ENCODE assay signal across 1 worm cellular context in genomic region chrIV:12833698-12834416, ce11.
A peak's percentile ranks its signal among the peaks of the same experiment; 100 is the strongest.
TF ChIP-seq lines count a peak whose summit lies in the region.

No protein-coding gene starts in this region.

TF ChIP-seq in whole organism, L4 larva, 104 proteins besides CTCF, POLR2A, EP300 and RAD21 (continued from another document):
- TF ChIP-seq set-16 (GFP tag; IDR thresholded peaks at IDR 0.05; lab: Robert Waterston, UW) (peak; percentile 61), madf-5 (GFP tag; IDR thresholded peaks at IDR 0.05; lab: Robert Waterston, UW) (no peak), Y5F2A.4 (GFP tag; optimal IDR thresholded peaks at IDR 0.05; lab: Kevin White, UChicago) (no peak), madf-9 (GFP tag; conservative IDR thresholded peaks at IDR 0.05; lab: Robert Waterston, UW) (no peak), aly-2 (tag; optimal IDR thresholded peaks at IDR 0.05; lab: Kevin White, UChicago) (no peak), mxl-2 (GFP tag; conservative IDR thresholded peaks at IDR 0.05; lab: Robert Waterston, UW) (no peak), ceh-62 (tag; optimal IDR thresholded peaks at IDR 0.05; lab: Kevin White, UChicago) (no peak), ZK337.2 (GFP tag; IDR thresholded peaks at IDR 0.05; lab: Robert Waterston, UW) (no peak), daf-19 (GFP tag; conservative IDR thresholded peaks at IDR 0.05; lab: Robert Waterston, UW) (no peak), F49E8.2 (tag; optimal IDR thresholded peaks at IDR 0.05; lab: Kevin White, UChicago; ENCODE audit: borderline replicate concordance) (no peak), saeg-2 (GFP tag; IDR thresholded peaks at IDR 0.05; lab: Robert Waterston, UW) (no peak), T26A8.4 (GFP tag; IDR thresholded peaks at IDR 0.05; lab: Robert Waterston, UW) (no peak), snpc-1.2 (GFP tag; IDR thresholded peaks at IDR 0.05; lab: Robert Waterston, UW) (no peak), ctbp-1 (GFP tag; IDR thresholded peaks at IDR 0.05; lab: Robert Waterston, UW) (no peak), mxl-3 (GFP tag; optimal IDR thresholded peaks at IDR 0.05; lab: Kevin White, UChicago) (peak; percentile 60), ceh-20 (GFP tag; IDR thresholded peaks at IDR 0.05; lab: Robert Waterston, UW) (peak; percentile 34; the same call in 1 of the 2 replicates), nhr-10 (tag; optimal IDR thresholded peaks at IDR 0.05; lab: Kevin White, UChicago) (no peak), cey-2 (tag; optimal IDR thresholded peaks at IDR 0.05; lab: Kevin White, UChicago; ENCODE audit: borderline replicate concordance, insufficient read depth) (no peak), tra-1 (GFP tag; IDR thresholded peaks at IDR 0.05; lab: Robert Waterston, UW) (peak; percentile 87; the same call in 1 of the 2 replicates), dmd-9 (GFP tag; IDR thresholded peaks at IDR 0.05; lab: Robert Waterston, UW) (no peak), nhr-42 (GFP tag; IDR thresholded peaks at IDR 0.05; lab: Robert Waterston, UW) (no peak), Y105C5A.15 (GFP tag; IDR thresholded peaks at IDR 0.05; lab: Robert Waterston, UW) (no peak), zip-2 (tag; optimal IDR thresholded peaks at IDR 0.05; lab: Kevin White, UChicago) (no peak), D1046.2 (GFP tag; IDR thresholded peaks at IDR 0.05; lab: Robert Waterston, UW) (no peak), dpl-1 (GFP tag; optimal IDR thresholded peaks at IDR 0.05; lab: Kevin White, UChicago) (no peak), zfp-3 (GFP tag; conservative IDR thresholded peaks at IDR 0.05; lab: Robert Waterston, UW) (no peak), pha-4 (GFP tag; IDR thresholded peaks at IDR 0.05; lab: Robert Waterston, UW) (peak; percentile 42; the same call in 1 of the 2 replicates), pha-4 (tag; optimal IDR thresholded peaks at IDR 0.05; lab: Kevin White, UChicago) (no peak), ama-1 (optimal IDR thresholded peaks at IDR 0.05; lab: Kevin White, UChicago) (no peak), daf-8 (GFP tag; IDR thresholded peaks at IDR 0.05; lab: Robert Waterston, UW) (no peak)
